Worm (Caenorhabditis elegans) whole organism, L1 larva: ENCODE results near the gene cup-15.

Source experiments
- alr-1 ChIP-seq: fragments of 200-800 bp; sonication (Bioruptor generic); optimal IDR thresholded peaks from 2 replicates; lab custom pipeline; 2018; ENCODE audit warnings: borderline replicate concordance, mild to moderate bottlenecking, missing genetic modification characterization, missing compliant biosample characterization
- aly-2 ChIP-seq: fragments of 150-350 bp; optimal IDR thresholded peaks from 2 replicates; lab custom pipeline; 2014; ENCODE audit warnings: missing biosample characterization, missing genetic modification characterization
- ceh-63 ChIP-seq: fragments of 200-800 bp; sonication (Bioruptor generic); optimal IDR thresholded peaks from 2 replicates; lab custom pipeline; 2018; ENCODE audit warnings: mild to moderate bottlenecking, missing genetic modification characterization, missing compliant biosample characterization
- ceh-88 ChIP-seq: fragments of 200-800 bp; sonication (Bioruptor generic); IDR thresholded peaks from 2 replicates; pipeline ENCODE4 v1.3.6; 2022; ENCODE audit warnings: missing genetic modification characterization, missing compliant biosample characterization
- dsc-1 ChIP-seq: sonication (generic microtip); optimal IDR thresholded peaks from 2 replicates; lab custom pipeline; 2016; ENCODE audit warnings: mild to moderate bottlenecking, missing genetic modification characterization, missing compliant biosample characterization
- efl-1 ChIP-seq, 4 experiments: fragments of 150-350 bp; optimal IDR thresholded peaks in 3 of 4; peaks in 1 of 4; 1 replicate in 1 of 4; 2 replicates in 3 of 4; lab custom pipeline; 2014; ENCODE audit warnings: missing biosample characterization in 2 of 4, missing genetic modification characterization in 2 of 4, missing genetic modification reagents in 2 of 4
- egl-27 ChIP-seq, 2 experiments: fragments of 150-350 bp in 1 of 2; sonication (generic microtip); optimal IDR thresholded peaks; 3 replicates each; lab custom pipeline; 2017 to 2018; ENCODE audit warnings: missing biosample characterization in 2 of 2, missing genetic modification characterization in 2 of 2, missing genetic modification reagents in 2 of 2
- elt-2 ChIP-seq: sonication (generic microtip); optimal IDR thresholded peaks from 2 replicates; lab custom pipeline; 2016; ENCODE audit warnings: missing genetic modification characterization, mild to moderate bottlenecking, inconsistent platforms, missing compliant biosample characterization, missing genetic modification reagents
- fkh-10 ChIP-seq: sonication (generic microtip); optimal IDR thresholded peaks from 2 replicates; lab custom pipeline; 2017; ENCODE audit warnings: missing biosample characterization, missing genetic modification reagents, missing genetic modification characterization
- irx-1 ChIP-seq: sonication (generic microtip); optimal IDR thresholded peaks from 2 replicates; lab custom pipeline; 2016; ENCODE audit warnings: missing genetic modification characterization, missing compliant biosample characterization
- lin-14 ChIP-seq: fragments of 200-800 bp; sonication (Bioruptor generic); optimal IDR thresholded peaks from 2 replicates; lab custom pipeline; 2018; ENCODE audit warnings: mild to moderate bottlenecking, missing genetic modification characterization, moderate library complexity, missing compliant biosample characterization
- lir-3 ChIP-seq: sonication (generic microtip); optimal IDR thresholded peaks from 2 replicates; lab custom pipeline; 2016; ENCODE audit warnings: mild to moderate bottlenecking, missing genetic modification characterization, moderate library complexity, missing compliant biosample characterization; ENCODE audit not compliant: poor library complexity
- nhr-11 ChIP-seq: fragments of 150-350 bp; optimal IDR thresholded peaks from 2 replicates; lab custom pipeline; 2014; ENCODE audit warnings: missing biosample characterization, missing genetic modification characterization
- nhr-28 ChIP-seq: fragments of 150-350 bp; optimal IDR thresholded peaks from 2 replicates; lab custom pipeline; 2014; ENCODE audit warnings: missing biosample characterization, missing genetic modification characterization
- nhr-76 ChIP-seq: sonication (generic microtip); optimal IDR thresholded peaks from 2 replicates; lab custom pipeline; 2017; ENCODE audit warnings: missing biosample characterization, missing genetic modification characterization
- sox-4 ChIP-seq: sonication (generic microtip); optimal IDR thresholded peaks from 2 replicates; lab custom pipeline; 2016; ENCODE audit warnings: missing genetic modification characterization, missing compliant biosample characterization
- unc-30 ChIP-seq: sonication (generic microtip); optimal IDR thresholded peaks from 2 replicates; lab custom pipeline; 2017; ENCODE audit warnings: missing biosample characterization, missing genetic modification characterization
- unc-62 ChIP-seq: fragments of 150-350 bp; optimal IDR thresholded peaks from 2 replicates; lab custom pipeline; 2014; ENCODE audit warnings: missing biosample characterization, missing genetic modification reagents, missing genetic modification characterization

cup-15 gene

DNA sequence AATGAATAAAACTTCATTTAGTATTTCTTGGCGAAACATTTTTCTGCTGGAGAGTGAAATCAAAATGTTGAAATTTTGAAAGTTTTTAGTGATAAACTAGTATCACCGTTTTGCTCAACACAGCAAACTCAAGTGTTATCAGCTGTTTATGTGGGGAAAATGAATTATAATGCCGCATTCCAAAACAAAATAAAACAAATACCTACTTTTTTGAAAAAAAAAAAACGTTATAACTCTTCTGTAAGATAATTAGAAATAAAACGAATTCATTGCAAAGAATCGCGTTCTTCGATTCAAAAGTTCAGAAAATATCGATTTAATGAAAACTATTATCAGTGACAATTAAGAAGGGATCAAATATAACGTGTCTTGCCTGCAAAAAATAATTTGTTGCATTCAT is 44.7 kb downstream of the cup-15 start, which contains the start of gene Y51B9A.9:
TSS of gene Y51B9A.9 (minus strand) at position 101 of the 400 bp plus-strand sequence.
- peak; percentile 3 for TF ChIP-seq elt-2 (tag; lab: Kevin White, UChicago)
- no peak for TF ChIP-seq dsc-1 (tag; lab: Kevin White, UChicago)

DNA sequence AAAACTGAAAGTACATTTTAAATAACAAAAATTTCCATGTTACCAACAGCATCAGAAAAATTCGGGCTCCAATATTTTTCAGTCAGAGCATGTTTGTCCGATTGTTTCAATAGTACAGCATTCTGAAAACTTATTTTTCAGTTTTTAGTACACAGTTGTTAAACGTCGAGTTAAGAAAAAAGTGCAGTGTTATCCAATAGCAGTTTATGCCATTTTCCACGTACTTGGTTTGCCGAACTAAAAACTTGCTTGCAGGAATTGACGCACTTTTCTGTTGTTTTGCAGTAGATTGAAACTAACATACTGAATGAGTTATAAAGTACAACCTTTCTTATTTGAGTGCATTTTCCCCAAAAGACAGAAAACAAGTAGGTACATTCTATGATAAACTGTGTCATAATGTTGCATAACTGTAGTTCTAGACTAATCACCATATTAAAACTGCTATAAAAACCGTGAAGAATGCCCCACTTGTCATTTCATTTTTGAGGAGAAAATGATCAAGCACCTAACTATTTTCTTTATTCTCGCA is 45.6 kb downstream of the cup-15 start, which contains the start of the genes Y51B9A.14 and Y51B9A.8:
TSS of gene Y51B9A.14 (minus strand) at position 101 of the 532 bp plus-strand sequence.
TSS of gene Y51B9A.8 (plus strand) at position 482 of the 532 bp plus-strand sequence.
- TF ChIP-seq lir-3 (tag; lab: Kevin White, UChicago) (no peak), ceh-63 (GFP tag; lab: Kevin White, UChicago) (no peak), aly-2 (tag; lab: Kevin White, UChicago) (no peak), alr-1 (tag; lab: Kevin White, UChicago) (no peak), unc-30 (tag; lab: Kevin White, UChicago) (no peak), sox-4 (tag; lab: Kevin White, UChicago) (no peak), lin-14 (GFP tag; lab: Kevin White, UChicago) (no peak), egl-27 (tag; optimal IDR thresholded peaks at IDR 0.05; lab: Kevin White, UChicago) (no peak)

DNA sequence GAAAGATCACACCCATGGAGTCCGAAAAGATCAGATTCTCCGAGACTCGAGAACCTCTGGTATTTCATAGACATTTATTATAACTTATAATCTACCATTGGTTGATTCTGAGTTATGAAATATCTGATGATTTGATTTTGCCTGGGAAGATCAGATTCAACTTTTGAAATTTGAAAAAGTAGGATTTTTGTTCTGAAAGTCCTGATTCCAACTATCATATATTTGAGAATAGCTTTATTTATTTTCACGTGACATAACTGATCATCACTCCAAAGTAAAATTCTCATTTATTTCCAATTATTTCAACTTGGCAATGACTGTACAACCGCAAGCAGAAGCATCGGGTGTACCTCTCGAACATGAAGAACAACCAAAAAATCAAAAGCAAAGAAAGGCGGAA is 46.9 kb downstream of the cup-15 start, which contains the start of gene Y51B9A.7:
TSS of gene Y51B9A.7 (plus strand) at position 301 of the 400 bp plus-strand sequence.
- no peak for TF ChIP-seq nhr-11 (tag; lab: Kevin White, UChicago)

DNA sequence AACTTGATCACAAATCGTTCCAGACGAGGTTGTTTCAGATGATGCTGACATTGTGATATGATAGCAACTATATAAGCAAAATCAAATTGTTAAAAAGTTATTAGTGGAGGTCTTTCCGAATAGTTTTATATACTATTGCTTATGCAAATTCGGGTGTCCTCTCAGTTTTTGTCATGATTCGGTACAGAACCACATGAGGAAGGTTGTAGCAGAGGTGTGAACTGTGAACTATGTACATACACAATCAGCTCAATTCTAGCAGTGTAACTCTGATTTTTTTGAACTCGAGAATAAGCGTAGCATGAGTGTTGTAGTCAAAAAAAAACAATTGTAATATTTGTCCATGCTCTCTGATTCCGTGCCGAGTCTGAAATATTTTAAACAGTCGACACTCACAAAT is 50.3 kb downstream of the cup-15 start, which contains the start of gene Y51B9A.6:
TSS of gene Y51B9A.6 (minus strand) at position 101 of the 400 bp plus-strand sequence.
- TF ChIP-seq efl-1 (optimal IDR thresholded peaks at IDR 0.05; lab: Kevin White, UChicago), result no peak
- TF ChIP-seq efl-1 (GFP tag; optimal IDR thresholded peaks at IDR 0.05 in 1 of 2; lab: Kevin White, UChicago), result peak in 1 of 2 experiments; percentile 58
- TF ChIP-seq irx-1 (tag; lab: Kevin White, UChicago), result no peak

DNA sequence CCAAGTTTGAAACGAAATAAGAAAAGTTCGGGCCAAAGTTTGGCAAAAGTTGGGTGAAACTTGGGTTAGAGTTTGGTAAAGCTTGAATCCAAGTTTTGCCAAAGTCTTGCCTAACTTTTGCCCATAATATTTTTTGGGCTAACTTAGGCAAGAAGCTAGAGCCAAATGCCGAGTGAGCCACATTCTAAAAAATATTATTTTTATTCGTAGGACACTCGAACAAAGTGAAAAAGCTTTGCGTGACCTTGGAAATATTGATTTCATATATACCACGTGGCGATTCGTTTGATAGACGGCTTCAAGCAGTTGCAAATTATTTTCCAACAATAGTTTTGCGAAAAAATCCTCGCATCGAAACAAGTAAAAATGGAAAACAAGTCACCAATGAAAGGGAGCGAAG is 51.0 kb downstream of the cup-15 start, which contains the start of gene Y51B9A.5:
TSS of gene Y51B9A.5 (plus strand) at position 301 of the 400 bp plus-strand sequence.
- no peak for TF ChIP-seq unc-62
- no peak for TF ChIP-seq nhr-28 (tag; lab: Kevin White, UChicago)
- TF ChIP-seq fkh-10 (GFP tag; lab: Kevin White, UChicago), result no peak
- TF ChIP-seq nhr-76, result no peak
- TF ChIP-seq ceh-88 (GFP tag; lab: Robert Waterston, UW), result no peak
